Fruit fly (Drosophila melanogaster): ENCODE measurements around the gene ppk31.

dm6 chr3R:27137914-27138323 lies 25.0 kb upstream of the ppk31 start:
- TF ChIP-seq CG4617 (GFP tag; optimal IDR thresholded peaks at IDR 0.05; ENCODE audit: borderline replicate concordance) = no peak
- TF ChIP-seq CG2202 (tag; optimal IDR thresholded peaks at IDR 0.05) = peak; percentile 34
- TF ChIP-seq CG10147 (GFP tag; optimal IDR thresholded peaks at IDR 0.05) = no peak
- no peak for TF ChIP-seq CG34422 (GFP tag; IDR thresholded peaks at IDR 0.05)
- no peak for TF ChIP-seq nmo (GFP tag; optimal IDR thresholded peaks at IDR 0.05)
- TF ChIP-seq HLH3B (GFP tag; IDR thresholded peaks at IDR 0.05) = no peak; the same call in 1 of the 2 replicates
- TF ChIP-seq CG12299 (tag; optimal IDR thresholded peaks at IDR 0.05) = peak; percentile 44
